Fruit fly (Drosophila melanogaster) whole organism, embryonic: ENCODE data around the gene LIMK1.

ENCODE experiments used
- Aef1 ChIP-seq: fragments of 200-800 bp; sonication (Bioruptor generic); IDR thresholded peaks from 3 replicates; pipeline ENCODE4 v1.3.6; 2022; ENCODE audit warnings: missing biosample characterization, missing genetic modification characterization
- B-H1 ChIP-seq: fragments of 200-800 bp; sonication (Bioruptor generic); IDR thresholded peaks from 3 replicates; pipeline ENCODE4 v1.3.6; 2022; ENCODE audit warnings: missing biosample characterization, missing genetic modification characterization
- CG10543 ChIP-seq: fragments of 200-800 bp; sonication (Bioruptor generic); optimal IDR thresholded peaks from 3 replicates; lab custom pipeline; 2017; ENCODE audit warnings: missing biosample characterization, mild to moderate bottlenecking, missing genetic modification characterization, moderate library complexity
- CG11560 ChIP-seq: fragments of 200-800 bp; sonication (Bioruptor generic); IDR thresholded peaks from 3 replicates; pipeline ENCODE4 v1.3.6; 2022; ENCODE audit warnings: missing biosample characterization, missing genetic modification characterization
- CG12299 ChIP-seq: fragments of 200-800 bp; sonication (Bioruptor generic); optimal IDR thresholded peaks from 2 replicates; lab custom pipeline; 2018; ENCODE audit warnings: missing biosample characterization, mild to moderate bottlenecking, missing genetic modification characterization
- CG1233 ChIP-seq: fragments of 200-800 bp; sonication (Bioruptor generic); optimal IDR thresholded peaks from 4 replicates; lab custom pipeline; 2018; ENCODE audit warnings: missing biosample characterization, mild to moderate bottlenecking, missing genetic modification characterization
- CG12769 ChIP-seq: fragments of 200-800 bp; sonication (Bioruptor generic); optimal IDR thresholded peaks from 2 replicates; lab custom pipeline; 2019; ENCODE audit warnings: missing biosample characterization, mild to moderate bottlenecking, missing genetic modification characterization, moderate library complexity
- CG13775 ChIP-seq: fragments of 200-800 bp; sonication (Bioruptor generic); optimal IDR thresholded peaks from 3 replicates; lab custom pipeline; 2017; ENCODE audit warnings: missing biosample characterization, mild to moderate bottlenecking, missing genetic modification characterization
- CG15011 ChIP-seq: fragments of 200-800 bp; sonication (Bioruptor generic); optimal IDR thresholded peaks from 3 replicates; lab custom pipeline; 2018; ENCODE audit warnings: missing biosample characterization, mild to moderate bottlenecking, missing genetic modification characterization
- CG1602 ChIP-seq: fragments of 200-800 bp; sonication (Bioruptor generic); optimal IDR thresholded peaks from 3 replicates; lab custom pipeline; 2016; ENCODE audit warnings: missing biosample characterization, missing genetic modification characterization
- CG1647 ChIP-seq: fragments of 200-800 bp; sonication (Bioruptor generic); optimal IDR thresholded peaks from 3 replicates; lab custom pipeline; 2016; ENCODE audit warnings: missing biosample characterization, missing genetic modification characterization
- CG17612 ChIP-seq: fragments of 200-800 bp; sonication (Bioruptor generic); IDR thresholded peaks from 2 replicates; pipeline ENCODE4 v1.3.6; 2022; ENCODE audit warnings: missing biosample characterization, missing genetic modification characterization
- CG18476 ChIP-seq: fragments of 200-800 bp; sonication (Bioruptor generic); optimal IDR thresholded peaks from 2 replicates; lab custom pipeline; 2016; ENCODE audit warnings: missing biosample characterization, mild to moderate bottlenecking, missing genetic modification characterization
- CG18599 ChIP-seq: fragments of 200-800 bp; sonication (Bioruptor generic); optimal IDR thresholded peaks from 3 replicates; lab custom pipeline; 2017; ENCODE audit warnings: missing biosample characterization, missing genetic modification characterization, mild to moderate bottlenecking, moderate library complexity, missing genetic modification reagents
- CG18764 ChIP-seq: fragments of 200-800 bp; sonication (Bioruptor generic); optimal IDR thresholded peaks from 3 replicates; lab custom pipeline; 2016; ENCODE audit warnings: missing biosample characterization, missing genetic modification characterization
- CG2202 ChIP-seq: fragments of 200-800 bp; sonication (Bioruptor generic); optimal IDR thresholded peaks from 2 replicates; lab custom pipeline; 2018; ENCODE audit warnings: missing biosample characterization, mild to moderate bottlenecking, missing genetic modification characterization
- CG3726 ChIP-seq: fragments of 200-800 bp; sonication (Bioruptor generic); IDR thresholded peaks from 3 replicates; pipeline ENCODE4, ENCODE4 v1.3.6; 2022; ENCODE audit warnings: missing biosample characterization, missing genetic modification characterization
- CG4617 ChIP-seq: fragments of 200-800 bp; sonication (Bioruptor generic); optimal IDR thresholded peaks from 3 replicates; lab custom pipeline; 2016; ENCODE audit warnings: missing biosample characterization, missing genetic modification characterization, borderline replicate concordance
- CG8089 ChIP-seq: fragments of 200-800 bp; sonication (Bioruptor generic); optimal IDR thresholded peaks from 3 replicates; lab custom pipeline; 2016; ENCODE audit warnings: missing biosample characterization, missing genetic modification characterization
- CG8765 ChIP-seq: fragments of 200-800 bp; sonication (Bioruptor generic); IDR thresholded peaks from 2 replicates; pipeline ENCODE4 v1.3.6; 2022; ENCODE audit warnings: missing biosample characterization, missing genetic modification characterization
- Dad ChIP-seq: fragments of 200-800 bp; sonication (Bioruptor generic); optimal IDR thresholded peaks from 3 replicates; lab custom pipeline; 2016; ENCODE audit warnings: missing biosample characterization, missing genetic modification characterization
- Dbx ChIP-seq: fragments of 200-800 bp; sonication (Bioruptor generic); IDR thresholded peaks from 3 replicates; pipeline ENCODE4 v1.3.6; 2022; ENCODE audit warnings: missing biosample characterization, missing genetic modification characterization
- E2f1 ChIP-seq: fragments of 200-800 bp; sonication (Bioruptor generic); IDR thresholded peaks from 2 replicates; pipeline ENCODE4 v1.3.6; 2022; ENCODE audit warnings: missing biosample characterization, missing genetic modification characterization
- Eip74EF ChIP-seq, 2 experiments: fragments of 200-800 bp in 1 of 2; fragments of >200 bp in 1 of 2; sonication (Bioruptor generic) in 1 of 2; optimal IDR thresholded peaks; 2 replicates each; lab custom pipeline; 2017 to 2019; ENCODE audit warnings: missing biosample characterization in 2 of 2, missing genetic modification characterization in 2 of 2, mild to moderate bottlenecking in 1 of 2, moderate library complexity in 1 of 2
- HLH3B ChIP-seq: fragments of 200-800 bp; sonication (Bioruptor generic); IDR thresholded peaks from 2 replicates; pipeline ENCODE4 v1.3.6; 2022; ENCODE audit warnings: missing biosample characterization, missing genetic modification characterization
- HLH4C ChIP-seq: fragments of 200-800 bp; sonication (Bioruptor generic); IDR thresholded peaks from 3 replicates; pipeline ENCODE4 v1.3.6; 2022; ENCODE audit warnings: missing biosample characterization, missing genetic modification characterization; ENCODE audit not compliant: partially characterized antibody
- HmgD ChIP-seq: fragments of 200-800 bp; sonication (Bioruptor generic); optimal IDR thresholded peaks from 3 replicates; lab custom pipeline; 2016; ENCODE audit warnings: missing biosample characterization, missing genetic modification characterization
- Hmr ChIP-seq: fragments of 200-800 bp; sonication (Bioruptor generic); optimal IDR thresholded peaks from 3 replicates; lab custom pipeline; 2017; ENCODE audit warnings: mild to moderate bottlenecking, missing biosample characterization, missing genetic modification reagents, missing genetic modification characterization
- Hr51 ChIP-seq, 2 experiments: fragments of 200-800 bp; sonication (Bioruptor generic); optimal IDR thresholded peaks; 2 replicates in 1 of 2; 3 replicates in 1 of 2; lab custom pipeline; 2016 to 2018; ENCODE audit warnings: missing biosample characterization in 2 of 2, missing genetic modification characterization in 2 of 2, mild to moderate bottlenecking in 1 of 2, moderate library complexity in 1 of 2
- Lim3 ChIP-seq: fragments of 200-800 bp; sonication (Bioruptor generic); IDR thresholded peaks from 2 replicates; pipeline ENCODE4 v1.3.6; 2022; ENCODE audit warnings: missing biosample characterization, missing genetic modification characterization
- NFAT ChIP-seq: fragments of 200-800 bp; sonication (Bioruptor generic); IDR thresholded peaks from 2 replicates; pipeline ENCODE4 v1.3.6; 2022; ENCODE audit warnings: missing biosample characterization, missing genetic modification characterization
- NK7.1 ChIP-seq: fragments of 200-800 bp; sonication (Bioruptor generic); optimal IDR thresholded peaks from 3 replicates; lab custom pipeline; 2016; ENCODE audit warnings: missing biosample characterization, missing genetic modification characterization
- Optix ChIP-seq: fragments of 200-800 bp; sonication (Bioruptor generic); IDR thresholded peaks from 3 replicates; pipeline ENCODE4 v1.3.6; 2022; ENCODE audit warnings: missing biosample characterization, missing genetic modification characterization
- Scr ChIP-seq: fragments of 200-800 bp; sonication (Bioruptor generic); IDR thresholded peaks from 2 replicates; pipeline ENCODE4 v1.3.6; 2022; ENCODE audit warnings: missing biosample characterization, missing genetic modification characterization; ENCODE audit not compliant: partially characterized antibody
- Sox100B ChIP-seq: fragments of 200-800 bp; sonication (Bioruptor generic); optimal IDR thresholded peaks from 3 replicates; lab custom pipeline; 2018; ENCODE audit warnings: missing biosample characterization, mild to moderate bottlenecking, missing genetic modification characterization
- Tbp ChIP-seq: fragments of >200 bp; optimal IDR thresholded peaks from 2 replicates; lab custom pipeline; 2018; ENCODE audit warnings: missing biosample characterization, missing genetic modification characterization
- ash1 ChIP-seq: fragments of 200-800 bp; sonication (Bioruptor generic); optimal IDR thresholded peaks from 2 replicates; lab custom pipeline; 2018; ENCODE audit warnings: missing biosample characterization, mild to moderate bottlenecking, missing genetic modification characterization
- chn ChIP-seq: fragments of 200-800 bp; sonication (Bioruptor generic); optimal IDR thresholded peaks from 2 replicates; lab custom pipeline; 2016; ENCODE audit warnings: missing biosample characterization, missing genetic modification characterization
- da ChIP-seq: fragments of 200-800 bp; sonication (Bioruptor generic); optimal IDR thresholded peaks from 2 replicates; lab custom pipeline; 2016; ENCODE audit warnings: missing biosample characterization, missing genetic modification characterization
- dan ChIP-seq: fragments of 200-800 bp; sonication (Bioruptor generic); IDR thresholded peaks from 2 replicates; pipeline ENCODE4 v1.3.6; 2022; ENCODE audit warnings: missing biosample characterization, missing genetic modification characterization
- dimm ChIP-seq: fragments of 200-800 bp; sonication (Bioruptor generic); IDR thresholded peaks from 2 replicates; pipeline ENCODE4 v1.3.6; 2022; ENCODE audit warnings: missing biosample characterization, missing genetic modification characterization
- dmrt99B ChIP-seq: fragments of 200-800 bp; sonication (Bioruptor generic); optimal IDR thresholded peaks from 2 replicates; lab custom pipeline; 2018; ENCODE audit warnings: missing biosample characterization, mild to moderate bottlenecking, missing genetic modification characterization, moderate library complexity
- fd64A ChIP-seq: fragments of 200-800 bp; sonication (Bioruptor generic); optimal IDR thresholded peaks from 3 replicates; lab custom pipeline; 2018; ENCODE audit warnings: missing biosample characterization, mild to moderate bottlenecking, missing genetic modification characterization
- ftz-f1 ChIP-seq: fragments of 200-800 bp; sonication (Bioruptor generic); optimal IDR thresholded peaks from 2 replicates; lab custom pipeline; 2016; ENCODE audit warnings: missing biosample characterization, missing genetic modification characterization
- kay ChIP-seq: fragments of 200-800 bp; sonication (Bioruptor generic); optimal IDR thresholded peaks from 2 replicates; lab custom pipeline; 2016; ENCODE audit warnings: missing biosample characterization, missing genetic modification characterization
- nmo ChIP-seq: fragments of 200-800 bp; sonication (Bioruptor generic); optimal IDR thresholded peaks from 2 replicates; lab custom pipeline; 2018; ENCODE audit warnings: missing biosample characterization, mild to moderate bottlenecking, missing genetic modification characterization, moderate library complexity
- seq ChIP-seq: fragments of 200-800 bp; sonication (Bioruptor generic); IDR thresholded peaks from 2 replicates; pipeline ENCODE4 v1.3.6; 2022; ENCODE audit warnings: missing biosample characterization, missing genetic modification characterization
- stwl ChIP-seq: fragments of 200-800 bp; sonication (Bioruptor generic); optimal IDR thresholded peaks from 3 replicates; lab custom pipeline; 2018; ENCODE audit warnings: missing biosample characterization, mild to moderate bottlenecking, missing genetic modification characterization, moderate library complexity
- trh ChIP-seq: fragments of 200-800 bp; sonication (Bioruptor generic); optimal IDR thresholded peaks from 2 replicates; lab custom pipeline; 2016; ENCODE audit warnings: missing biosample characterization, missing genetic modification characterization
- zen2 ChIP-seq: fragments of 200-800 bp; sonication (Bioruptor generic); IDR thresholded peaks from 3 replicates; pipeline ENCODE4 v1.3.6; 2022; ENCODE audit warnings: missing biosample characterization, missing genetic modification characterization; ENCODE audit not compliant: partially characterized antibody

Gene LIMK1

DNA sequence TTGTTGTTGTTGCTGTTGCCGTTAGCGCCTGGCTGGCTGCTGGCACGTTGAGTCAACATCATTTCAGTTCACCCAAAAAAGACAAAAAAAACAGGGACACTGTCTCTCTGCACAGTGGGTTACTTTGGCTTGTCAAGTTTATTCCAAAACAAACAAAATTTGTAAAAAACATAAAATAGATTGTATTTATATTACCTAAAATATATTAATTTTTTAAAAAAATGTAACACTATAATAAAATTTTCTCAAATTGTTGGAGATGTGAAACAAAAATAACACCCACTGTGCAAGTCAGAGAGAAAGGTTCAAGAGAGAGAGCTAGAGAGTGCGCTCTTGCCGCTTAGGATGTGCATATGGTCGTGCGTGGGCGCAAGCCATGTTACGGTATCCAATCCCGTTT lies 24.3 kb downstream of the LIMK1 start (continued):
- TF ChIP-seq CG1602 (GFP tag; lab: Kevin White, UChicago) (peak; percentile 25), Aef1 (GFP tag; lab: Robert Waterston, UW) (peak; percentile 67; the same call in 2 of the 3 replicates), ash1 (no peak), zen2 (GFP tag; lab: Robert Waterston, UW) (no peak), CG12299 (tag; lab: Kevin White, UChicago) (peak; percentile 89), dimm (GFP tag; lab: Robert Waterston, UW) (peak; percentile 45; the same call in 1 of the 2 replicates), chn (GFP tag; lab: Kevin White, UChicago) (no peak), NFAT (GFP tag; lab: Robert Waterston, UW) (peak; percentile 56; the same call in 1 of the 2 replicates), HLH4C (no peak), Tbp (GFP tag; lab: Kevin White, UChicago) (no peak), NK7.1 (GFP tag; lab: Kevin White, UChicago) (no peak), CG17612 (peak; percentile 56; the same call in 1 of the 2 replicates), trh (GFP tag; lab: Kevin White, UChicago) (no peak), CG10543 (GFP tag; lab: Kevin White, UChicago) (peak; percentile 80), HLH3B (GFP tag; lab: Robert Waterston, UW) (peak; percentile 88), nmo (peak; percentile 69), stwl (no peak), CG18599 (peak; percentile 98), CG8089 (GFP tag; lab: Kevin White, UChicago) (no peak), Scr (no peak), CG18476 (GFP tag; lab: Kevin White, UChicago) (peak; percentile 8), CG11560 (tag; lab: Robert Waterston, UW) (peak; percentile 46; the same call in 1 of the 3 replicates), dan (GFP tag; lab: Robert Waterston, UW) (no peak), seq (GFP tag; lab: Robert Waterston, UW) (peak; percentile 81), kay (no peak), HmgD (GFP tag; lab: Kevin White, UChicago) (no peak), Eip74EF (GFP tag; optimal IDR thresholded peaks at IDR 0.05; lab: Kevin White, UChicago) (peak in 1 of 2 experiments; percentile 60), ftz-f1 (GFP tag; lab: Kevin White, UChicago) (no peak), CG12769 (peak; percentile 1), E2f1 (peak; percentile 74), fd64A (GFP tag; lab: Kevin White, UChicago) (no peak), B-H1 (GFP tag; lab: Robert Waterston, UW) (peak; percentile 68; the same call in 2 of the 3 replicates), Optix (GFP tag; lab: Robert Waterston, UW) (0 out of 3 replicates have a peak, but pooled peaks have one; percentile 10), CG13775 (GFP tag; lab: Kevin White, UChicago) (peak; percentile 60), Dad (GFP tag; lab: Kevin White, UChicago) (no peak), dmrt99B (tag; lab: Kevin White, UChicago) (peak; percentile 88), Hr51 (GFP tag; optimal IDR thresholded peaks at IDR 0.05; lab: Kevin White, UChicago) (peak in 1 of 2 experiments; percentile 86), CG1647 (no peak), CG1233 (GFP tag; lab: Kevin White, UChicago) (peak; percentile 74), CG18764 (no peak), CG4617 (GFP tag; lab: Kevin White, UChicago) (no peak), Dbx (peak; percentile 86), CG8765 (GFP tag; lab: Robert Waterston, UW) (0 out of 2 replicates have a peak, but pooled peaks have one; percentile 13), Sox100B (peak; percentile 80), Hmr (GFP tag; lab: Kevin White, UChicago) (peak; percentile 94), CG2202 (no peak), da (GFP tag; lab: Kevin White, UChicago) (no peak), CG15011 (peak; percentile 66), CG3726 (GFP tag; lab: Robert Waterston, UW) (0 out of 3 replicates have a peak, but pooled peaks have one; percentile 45), Lim3 (GFP tag; lab: Robert Waterston, UW) (0 out of 2 replicates have a peak, but pooled peaks have one; percentile 31)
